Fruit fly (Drosophila melanogaster): ENCODE measurements around the gene wek.

DNA sequence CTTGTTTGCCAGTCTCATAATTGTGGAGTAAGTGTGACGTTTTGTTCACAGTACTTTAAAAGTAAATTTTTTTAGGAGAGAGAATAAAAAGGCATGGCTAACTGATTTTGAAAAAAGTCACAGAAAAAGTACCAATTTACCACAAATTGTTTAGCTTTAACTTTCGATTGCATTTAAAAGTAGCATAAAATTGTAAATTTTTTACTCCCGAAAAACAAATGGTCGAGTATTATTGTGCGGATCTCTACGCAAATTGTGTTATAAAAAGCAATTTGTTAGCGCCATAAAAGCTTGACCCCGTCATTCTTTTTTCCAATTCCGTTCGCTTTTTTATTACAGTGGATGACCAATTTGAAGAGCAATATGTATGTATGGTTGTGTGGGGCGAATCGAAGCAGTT is 8.6 kb upstream of the wek start, which contains the start of gene CG43760:
- TF ChIP-seq CG8478 (optimal IDR thresholded peaks at IDR 0.05): no peak
- no peak for TF ChIP-seq CTCF (optimal IDR thresholded peaks at IDR 0.05)
